Worm (Caenorhabditis elegans): ENCODE results near the gene mcm-3.

ce11 chrV:15087207-15087706 lies 27.9 kb upstream of the mcm-3 start, which contains the start of the genes C01G10.15 and C01G10.6:
- no peak for TF ChIP-seq duxl-1 (tag; optimal IDR thresholded peaks at IDR 0.05; ENCODE audit: poor library complexity)
- no peak for TF ChIP-seq lir-3 (tag; optimal IDR thresholded peaks at IDR 0.05)
- TF ChIP-seq ceh-44 (GFP tag; IDR thresholded peaks at IDR 0.05): no peak
- TF ChIP-seq fkh-10 (GFP tag; optimal IDR thresholded peaks at IDR 0.05): no peak

Data from whole organism, L4 larva.